Fruit fly (Drosophila melanogaster) whole organism, larva: ENCODE measurements around the gene CG17078.

Source experiments
- noc ChIP-seq: fragments of 200-800 bp; sonication (Bioruptor generic); optimal IDR thresholded peaks from 3 replicates; lab custom pipeline; 2019; ENCODE audit warnings: missing biosample characterization, mild to moderate bottlenecking, missing genetic modification characterization, moderate library complexity

CG17078 gene

dm6 chr2L:278134-278533 is at the start of gene CG17078:
Gene CG17078, minus strand, starts transcription at chr2L:278234.
- no peak for TF ChIP-seq noc (tag; lab: Kevin White, UChicago)

dm6 chr2L:322915-323314 is 44.9 kb upstream of the CG17078 start:
- peak; percentile 64 for TF ChIP-seq noc (tag; lab: Kevin White, UChicago)

dm6 chr2L:321793-322192 is 43.8 kb upstream of the CG17078 start, which contains the start of gene CG33127:
Gene CG33127, plus strand, starts transcription at chr2L:322101.
- TF ChIP-seq noc (tag; lab: Kevin White, UChicago): no peak

dm6 chr2L:321148-321547 is 43.1 kb upstream of the CG17078 start, which contains the start of gene CG11911:
Gene CG11911, minus strand, starts transcription at chr2L:321248.
- no peak for TF ChIP-seq noc (tag; lab: Kevin White, UChicago)

DNA sequence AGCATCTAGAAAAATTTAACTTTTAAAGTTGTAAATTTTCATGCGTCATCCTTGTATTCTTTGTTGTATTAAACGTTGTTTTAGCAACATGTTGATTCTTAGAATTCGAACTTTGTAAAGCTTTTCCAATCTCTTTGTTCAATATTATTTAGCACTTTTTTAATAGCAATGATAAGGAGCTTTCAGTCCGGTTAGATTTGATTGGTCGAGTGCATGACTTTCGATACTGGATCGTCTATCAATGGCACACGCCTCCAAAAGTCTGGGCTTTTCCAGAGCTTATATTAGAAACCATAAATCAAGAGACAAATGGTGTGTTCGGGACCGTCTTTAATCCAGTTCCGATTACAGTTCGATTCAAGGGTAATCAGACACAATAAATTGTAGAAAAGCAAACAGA is 41.7 kb upstream of the CG17078 start:
- no peak for TF ChIP-seq noc (tag; lab: Kevin White, UChicago)

DNA sequence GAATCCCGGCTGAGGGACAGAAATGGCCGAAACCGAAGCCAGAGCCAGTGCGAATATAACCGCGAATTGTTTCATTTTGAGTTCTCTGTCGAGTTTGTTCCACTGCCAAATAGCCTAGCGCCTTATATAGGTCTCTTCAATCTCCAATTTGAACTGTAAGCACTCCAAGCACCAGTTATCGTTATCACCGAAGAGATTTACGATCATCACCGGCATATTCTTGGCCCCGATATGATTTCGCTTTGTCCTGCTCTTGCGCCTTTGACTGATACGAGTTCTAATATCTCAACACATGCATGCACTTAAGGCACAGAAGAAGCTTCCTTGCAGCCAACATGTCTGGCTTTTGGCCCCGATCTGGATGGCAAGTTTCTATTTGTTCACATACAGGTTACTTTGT is 41.1 kb upstream of the CG17078 start, which contains the start of gene CG11912:
Gene CG11912 (minus strand): TSS at position 101 of the 400 bp plus-strand sequence.
- TF ChIP-seq noc (tag; lab: Kevin White, UChicago): no peak

DNA sequence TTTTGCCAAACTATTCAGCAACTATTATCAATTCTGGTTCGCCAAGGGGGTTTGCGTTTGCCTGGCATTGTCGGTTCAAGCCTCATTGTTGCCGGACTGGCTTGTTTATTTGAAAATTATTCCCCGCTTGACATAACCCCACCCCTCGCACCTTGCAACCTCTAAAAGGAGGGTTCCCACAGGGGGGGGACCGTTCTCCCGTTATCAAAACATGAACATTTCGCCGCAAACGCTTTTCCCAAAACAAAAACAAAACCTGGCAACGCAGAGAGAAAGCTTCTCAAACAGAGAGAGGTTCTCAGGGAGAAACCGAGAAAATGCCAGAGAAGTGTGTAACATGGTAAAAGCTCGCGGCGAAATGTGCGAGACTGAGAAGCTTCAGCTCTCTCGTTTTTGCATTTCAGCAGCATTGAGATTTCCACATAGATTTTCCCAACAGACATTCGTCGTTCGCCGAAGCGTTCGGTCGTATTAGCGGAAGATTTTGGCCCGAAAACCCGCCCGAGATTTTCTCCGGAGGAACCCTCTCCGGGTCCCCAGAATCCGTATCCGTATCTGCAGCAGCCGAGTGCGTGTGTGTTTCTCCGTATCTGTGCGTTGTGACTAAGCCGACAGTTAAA is 31.9 kb upstream of the CG17078 start:
- no peak for TF ChIP-seq noc (tag; lab: Kevin White, UChicago)

- TF ChIP-seq noc (tag; lab: Kevin White, UChicago): peak; percentile 10
These were observed 31.1 kb upstream of the CG17078 start for dm6 chr2L:309177-309576.

- no peak for TF ChIP-seq noc (tag; lab: Kevin White, UChicago)
These were observed 30.2 kb upstream of the CG17078 start for dm6 chr2L:308194-308706.

dm6 chr2L:307129-307528 is 29.1 kb upstream of the CG17078 start:
- no peak for TF ChIP-seq noc (tag; lab: Kevin White, UChicago)

dm6 chr2L:306188-306927 is 28.3 kb upstream of the CG17078 start:
- no peak for TF ChIP-seq noc (tag; lab: Kevin White, UChicago)

DNA sequence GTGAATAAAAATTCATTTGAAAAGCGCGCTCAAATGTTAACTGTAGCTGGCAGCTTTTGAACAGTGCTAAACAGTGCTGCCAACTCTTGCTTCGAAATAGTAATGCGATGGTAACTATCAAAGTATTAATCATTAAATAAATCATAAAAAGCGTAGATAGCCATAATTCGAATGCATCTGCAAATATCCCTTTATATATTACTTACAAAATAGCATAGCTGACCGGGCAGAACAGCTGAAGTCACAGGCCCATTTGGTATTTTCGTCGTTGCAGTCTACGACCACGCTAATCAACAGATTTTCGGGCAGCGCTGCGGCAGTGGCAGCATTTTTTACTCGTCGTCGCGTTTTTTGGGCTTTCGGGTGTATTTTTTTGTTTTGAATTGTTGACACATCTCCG is 27.6 kb upstream of the CG17078 start, which contains the start of gene Plc21C:
Gene Plc21C (plus strand): TSS at position 290 of the 400 bp plus-strand sequence.
- peak; percentile 24 for TF ChIP-seq noc (tag; lab: Kevin White, UChicago)

- no peak for TF ChIP-seq noc (tag; lab: Kevin White, UChicago)
These were observed 27.2 kb upstream of the CG17078 start for dm6 chr2L:305198-305597.

DNA sequence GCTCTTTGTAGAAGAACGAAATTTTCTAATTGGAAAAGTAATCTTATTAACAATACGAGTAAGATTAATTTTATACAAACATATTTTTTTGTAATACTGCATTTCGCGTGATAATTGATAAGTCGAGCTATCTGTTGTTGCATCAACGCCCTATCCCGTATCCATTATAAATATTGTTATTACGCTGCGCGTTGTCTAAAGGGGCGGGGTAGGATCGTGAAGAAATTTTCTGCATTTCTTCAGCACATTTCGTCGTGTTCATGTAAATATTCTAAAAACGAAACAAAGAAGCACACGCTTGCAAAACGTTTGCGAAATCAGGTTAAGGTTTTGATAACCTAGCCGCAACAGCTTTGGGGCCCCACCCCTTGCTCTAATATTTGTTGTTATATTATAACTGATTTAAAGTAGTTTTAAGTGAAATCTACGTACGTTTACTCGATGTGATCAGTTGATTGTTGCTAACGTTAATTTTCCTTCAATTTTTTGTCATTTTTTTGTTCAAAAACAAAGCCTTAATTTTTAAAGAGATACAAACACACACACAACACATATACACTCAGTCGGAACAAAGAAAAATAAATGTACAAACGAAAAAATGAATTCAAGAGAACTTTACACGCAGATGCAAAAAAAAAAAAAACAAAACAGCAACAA is 25.4 kb upstream of the CG17078 start:
- TF ChIP-seq noc (tag; lab: Kevin White, UChicago): no peak

- TF ChIP-seq noc (tag; lab: Kevin White, UChicago): peak; percentile 66
These were observed 23.1 kb upstream of the CG17078 start for dm6 chr2L:300877-301706.
